Fruit fly (Drosophila melanogaster) whole organism, embryonic: ENCODE measurements around the gene Nep2.

Experiments
- ATbp ChIP-seq: fragments of 200-800 bp; sonication (Bioruptor generic); optimal IDR thresholded peaks from 2 replicates; lab custom pipeline; 2017; ENCODE audit warnings: missing biosample characterization, mild to moderate bottlenecking, missing genetic modification characterization, missing genetic modification reagents
- CG10147 ChIP-seq: fragments of 200-800 bp; sonication (Bioruptor generic); optimal IDR thresholded peaks from 2 replicates; lab custom pipeline; 2019; ENCODE audit warnings: missing biosample characterization, mild to moderate bottlenecking, missing genetic modification characterization, moderate library complexity
- CG10209 ChIP-seq: fragments of 200-800 bp; sonication (Bioruptor generic); optimal IDR thresholded peaks from 3 replicates; lab custom pipeline; 2017; ENCODE audit warnings: missing biosample characterization, mild to moderate bottlenecking, missing genetic modification characterization, missing genetic modification reagents
- CG10959 ChIP-seq: fragments of 200-800 bp; sonication (Bioruptor generic); IDR thresholded peaks from 2 replicates; pipeline ENCODE4 v1.3.6; 2022; ENCODE audit warnings: missing biosample characterization, missing genetic modification characterization
- CG12236 ChIP-seq: fragments of 200-800 bp; sonication (Bioruptor generic); optimal IDR thresholded peaks from 2 replicates; lab custom pipeline; 2016; ENCODE audit warnings: missing biosample characterization, missing genetic modification characterization
- CG13123 ChIP-seq: fragments of 200-800 bp; sonication (Bioruptor generic); optimal IDR thresholded peaks from 2 replicates; lab custom pipeline; 2016; ENCODE audit warnings: missing biosample characterization, missing genetic modification characterization
- CG13296 ChIP-seq: fragments of 200-800 bp; sonication (Bioruptor generic); optimal IDR thresholded peaks from 3 replicates; lab custom pipeline; 2018; ENCODE audit warnings: missing biosample characterization, mild to moderate bottlenecking, missing genetic modification characterization
- CG14441 ChIP-seq: fragments of 200-800 bp; sonication (Bioruptor generic); IDR thresholded peaks from 2 replicates; pipeline ENCODE4 v1.3.6; 2022; ENCODE audit warnings: missing biosample characterization, missing genetic modification characterization
- CG16815 ChIP-seq: fragments of 200-800 bp; sonication (Bioruptor generic); optimal IDR thresholded peaks from 3 replicates; lab custom pipeline; 2017; ENCODE audit warnings: missing biosample characterization, mild to moderate bottlenecking, missing genetic modification characterization
- CG17328 ChIP-seq: fragments of 200-800 bp; sonication (Bioruptor generic); IDR thresholded peaks from 2 replicates; pipeline ENCODE4 v1.3.6; 2022; ENCODE audit warnings: missing biosample characterization, missing genetic modification characterization
- CG18262 ChIP-seq: fragments of 200-800 bp; optimal IDR thresholded peaks from 3 replicates; lab custom pipeline; 2019; ENCODE audit warnings: missing biosample characterization, mild to moderate bottlenecking, missing genetic modification characterization, moderate library complexity
- CG2120 ChIP-seq: fragments of 200-800 bp; sonication (Bioruptor generic); optimal IDR thresholded peaks from 3 replicates; lab custom pipeline; 2016; ENCODE audit warnings: missing biosample characterization, missing genetic modification characterization
- CG42726 ChIP-seq: fragments of 200-800 bp; sonication (Bioruptor generic); IDR thresholded peaks from 2 replicates; pipeline ENCODE4 v1.3.6; 2022; ENCODE audit warnings: missing biosample characterization, missing genetic modification characterization; ENCODE audit not compliant: partially characterized antibody
- CG4360 ChIP-seq: fragments of 200-800 bp; sonication (Bioruptor generic); IDR thresholded peaks from 2 replicates; pipeline ENCODE4 v1.3.6; 2022; ENCODE audit warnings: missing biosample characterization, missing genetic modification characterization
- CG43689 ChIP-seq: fragments of 200-800 bp; sonication (Bioruptor generic); IDR thresholded peaks from 2 replicates; pipeline ENCODE4 v1.3.6; 2022; ENCODE audit warnings: missing biosample characterization, missing genetic modification characterization
- CG7556 ChIP-seq: fragments of 200-800 bp; sonication (Bioruptor generic); optimal IDR thresholded peaks from 2 replicates; lab custom pipeline; 2017; ENCODE audit warnings: missing biosample characterization, mild to moderate bottlenecking, missing genetic modification characterization
- Chrac-16 ChIP-seq: fragments of 200-800 bp; sonication (Bioruptor generic); optimal IDR thresholded peaks from 3 replicates; lab custom pipeline; 2016; ENCODE audit warnings: missing biosample characterization, missing genetic modification characterization
- Dbx ChIP-seq: fragments of 200-800 bp; sonication (Bioruptor generic); IDR thresholded peaks from 3 replicates; pipeline ENCODE4 v1.3.6; 2022; ENCODE audit warnings: missing biosample characterization, missing genetic modification characterization
- Doc2 ChIP-seq: fragments of 200-800 bp; sonication (Bioruptor generic); IDR thresholded peaks from 2 replicates; pipeline ENCODE4 v1.3.6; 2022; ENCODE audit warnings: missing biosample characterization, missing genetic modification characterization
- Dp ChIP-seq: fragments of 200-800 bp; sonication (Bioruptor generic); optimal IDR thresholded peaks from 2 replicates; lab custom pipeline; 2018; ENCODE audit warnings: missing biosample characterization, mild to moderate bottlenecking, missing genetic modification characterization, moderate library complexity
- Hey ChIP-seq: fragments of 200-800 bp; sonication (Bioruptor generic); optimal IDR thresholded peaks from 3 replicates; lab custom pipeline; 2018; ENCODE audit warnings: missing biosample characterization, mild to moderate bottlenecking, missing genetic modification characterization
- HmgD ChIP-seq: fragments of 200-800 bp; sonication (Bioruptor generic); optimal IDR thresholded peaks from 3 replicates; lab custom pipeline; 2016; ENCODE audit warnings: missing biosample characterization, missing genetic modification characterization
- NC2β ChIP-seq: fragments of 200-800 bp; sonication (Bioruptor generic); optimal IDR thresholded peaks from 2 replicates; lab custom pipeline; 2016; ENCODE audit warnings: missing biosample characterization, missing genetic modification characterization
- Spps ChIP-seq: fragments of 200-800 bp; sonication (Bioruptor generic); optimal IDR thresholded peaks from 2 replicates; lab custom pipeline; 2018; ENCODE audit warnings: missing biosample characterization, mild to moderate bottlenecking, missing genetic modification characterization
- Xrp1 ChIP-seq: fragments of 200-800 bp; sonication (Bioruptor generic); IDR thresholded peaks from 2 replicates; pipeline ENCODE4 v1.3.6; 2022; ENCODE audit warnings: missing biosample characterization, missing genetic modification characterization
- abd-A ChIP-seq: fragments of 200-800 bp; sonication (Bioruptor generic); optimal IDR thresholded peaks from 3 replicates; lab custom pipeline; 2019; ENCODE audit warnings: missing biosample characterization, mild to moderate bottlenecking, missing genetic modification characterization, moderate library complexity
- cg ChIP-seq: fragments of 200-800 bp; sonication (Bioruptor generic); optimal IDR thresholded peaks from 3 replicates; lab custom pipeline; 2019; ENCODE audit warnings: missing biosample characterization, mild to moderate bottlenecking, missing genetic modification characterization, moderate library complexity
- chif ChIP-seq, 2 experiments: fragments of 200-800 bp; sonication (Bioruptor generic); optimal IDR thresholded peaks; 3 replicates each; lab custom pipeline; 2016; ENCODE audit warnings: missing biosample characterization in 2 of 2, missing genetic modification characterization in 2 of 2
- corto ChIP-seq: fragments of 200-800 bp; sonication (Bioruptor generic); optimal IDR thresholded peaks from 2 replicates; lab custom pipeline; 2016; ENCODE audit warnings: missing biosample characterization, mild to moderate bottlenecking, missing genetic modification characterization, moderate library complexity
- dmrt99B ChIP-seq: fragments of 200-800 bp; sonication (Bioruptor generic); optimal IDR thresholded peaks from 2 replicates; lab custom pipeline; 2018; ENCODE audit warnings: missing biosample characterization, mild to moderate bottlenecking, missing genetic modification characterization, moderate library complexity
- gcm2 ChIP-seq: fragments of 200-800 bp; sonication (Bioruptor generic); optimal IDR thresholded peaks from 2 replicates; lab custom pipeline; 2016; ENCODE audit warnings: missing biosample characterization, missing genetic modification characterization
- gem ChIP-seq: fragments of 200-800 bp; sonication (Bioruptor generic); optimal IDR thresholded peaks from 2 replicates; lab custom pipeline; 2019; ENCODE audit warnings: missing biosample characterization, mild to moderate bottlenecking, missing genetic modification characterization, moderate library complexity
- ind ChIP-seq: fragments of 200-800 bp; sonication (Bioruptor generic); optimal IDR thresholded peaks from 3 replicates; lab custom pipeline; 2016; ENCODE audit warnings: missing biosample characterization, missing genetic modification characterization
- klu ChIP-seq: fragments of 200-800 bp; sonication (Bioruptor generic); IDR thresholded peaks from 2 replicates; pipeline ENCODE4 v1.3.6; 2022; ENCODE audit warnings: missing biosample characterization, missing genetic modification characterization
- lmd ChIP-seq: fragments of 200-800 bp; sonication (Bioruptor generic); IDR thresholded peaks from 2 replicates; pipeline ENCODE4 v1.3.6; 2022; ENCODE audit warnings: missing biosample characterization, missing genetic modification characterization
- mam ChIP-seq: fragments of 200-800 bp; sonication (Bioruptor generic); optimal IDR thresholded peaks from 3 replicates; lab custom pipeline; 2016; ENCODE audit warnings: missing biosample characterization, missing genetic modification characterization
- peb ChIP-seq: fragments of 200-800 bp; sonication (Bioruptor generic); IDR thresholded peaks from 2 replicates; pipeline ENCODE4 v1.3.6; 2022; ENCODE audit warnings: missing biosample characterization, missing genetic modification characterization
- pnt ChIP-seq: fragments of 200-800 bp; sonication (Bioruptor generic); optimal IDR thresholded peaks from 3 replicates; lab custom pipeline; 2016; ENCODE audit warnings: missing biosample characterization, missing genetic modification characterization
- row ChIP-seq: fragments of 200-800 bp; sonication (Bioruptor generic); IDR thresholded peaks from 3 replicates; pipeline ENCODE4 v1.3.6; 2022; ENCODE audit warnings: missing biosample characterization, missing genetic modification characterization
- sc ChIP-seq, 3 experiments: fragments of >200 bp in 2 of 3; fragments of 200-800 bp in 1 of 3; sonication (Bioruptor generic) in 1 of 3; optimal IDR thresholded peaks; 2 replicates in 2 of 3; 3 replicates in 1 of 3; lab custom pipeline; 2017; ENCODE audit warnings: mild to moderate bottlenecking in 1 of 3, missing biosample characterization in 1 of 3, missing genetic modification characterization in 1 of 3, missing genetic modification reagents in 1 of 3
- seq ChIP-seq: fragments of 200-800 bp; sonication (Bioruptor generic); IDR thresholded peaks from 2 replicates; pipeline ENCODE4 v1.3.6; 2022; ENCODE audit warnings: missing biosample characterization, missing genetic modification characterization
- sna ChIP-seq: fragments of 200-800 bp; sonication (Bioruptor generic); IDR thresholded peaks from 2 replicates; pipeline ENCODE4 v1.3.6; 2022; ENCODE audit warnings: missing biosample characterization, missing genetic modification characterization; ENCODE audit not compliant: partially characterized antibody
- sqz ChIP-seq: fragments of 200-800 bp; sonication (Bioruptor generic); optimal IDR thresholded peaks from 3 replicates; lab custom pipeline; 2018; ENCODE audit warnings: missing biosample characterization, mild to moderate bottlenecking, missing genetic modification characterization
- tin ChIP-seq: fragments of 200-800 bp; sonication (Bioruptor generic); optimal IDR thresholded peaks from 3 replicates; lab custom pipeline; 2016; ENCODE audit warnings: missing biosample characterization, missing genetic modification characterization
- tna ChIP-seq: fragments of 200-800 bp; sonication (Bioruptor generic); IDR thresholded peaks from 2 replicates; pipeline ENCODE4 v1.3.6; 2022; ENCODE audit warnings: missing biosample characterization, missing genetic modification characterization; ENCODE audit not compliant: partially characterized antibody
- trh ChIP-seq: fragments of 200-800 bp; sonication (Bioruptor generic); optimal IDR thresholded peaks from 2 replicates; lab custom pipeline; 2016; ENCODE audit warnings: missing biosample characterization, missing genetic modification characterization
- wor ChIP-seq: fragments of 200-800 bp; sonication (Bioruptor generic); IDR thresholded peaks from 2 replicates; pipeline ENCODE4 v1.3.6; 2022; ENCODE audit warnings: missing biosample characterization, missing genetic modification characterization
- zf30C ChIP-seq: fragments of 200-800 bp; sonication (Bioruptor generic); optimal IDR thresholded peaks from 3 replicates; lab custom pipeline; 2018; ENCODE audit warnings: missing biosample characterization, mild to moderate bottlenecking, missing genetic modification characterization
- zfh1 ChIP-seq: fragments of 200-800 bp; sonication (Bioruptor generic); IDR thresholded peaks from 3 replicates; pipeline ENCODE4 v1.3.6; 2022; ENCODE audit warnings: missing biosample characterization, missing genetic modification characterization

Gene Nep2

DNA sequence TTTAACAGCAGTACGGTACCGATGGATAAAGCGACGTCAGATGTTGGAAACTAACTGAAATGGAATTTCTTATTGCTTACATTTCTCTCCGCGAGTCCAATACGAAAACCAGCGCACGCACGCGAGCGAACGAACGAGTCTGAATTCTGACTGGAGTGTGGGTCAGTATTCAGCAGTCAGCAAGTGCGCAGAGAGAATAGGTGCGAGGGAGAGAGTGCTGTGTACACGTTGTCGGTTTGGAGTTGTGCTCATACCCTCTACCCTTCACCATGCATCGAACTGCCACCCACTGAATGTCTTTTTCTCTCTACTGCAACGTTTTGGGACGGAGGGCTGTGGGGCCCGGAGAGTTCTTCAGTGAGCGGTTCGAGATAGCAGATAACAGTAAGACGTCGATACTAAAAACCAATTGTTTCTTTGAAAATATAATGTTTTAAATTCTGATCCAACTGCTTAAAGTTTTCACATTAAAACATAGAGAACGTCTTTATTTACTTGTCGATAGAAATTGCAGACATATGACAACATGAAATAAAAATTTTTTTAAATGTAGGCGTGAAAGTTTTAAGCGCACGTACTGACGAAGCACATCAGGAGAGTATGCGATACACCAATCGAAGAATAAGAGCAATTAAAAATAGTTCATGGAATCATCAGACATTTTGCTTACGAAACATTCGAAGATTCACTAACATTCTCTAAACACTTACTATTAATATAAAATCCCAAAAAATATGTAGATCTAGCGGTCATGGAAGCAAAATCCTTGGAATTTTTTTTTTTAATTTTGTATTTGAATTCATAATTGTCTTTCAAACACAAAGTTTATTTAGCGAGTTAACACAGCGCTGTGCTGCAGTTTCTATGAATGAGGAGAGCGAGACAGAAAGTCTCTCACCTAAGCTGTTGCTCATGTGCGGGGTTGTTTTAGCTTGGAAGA lies 8.1 kb upstream of the Nep2 start (continued):
- TF ChIP-seq Dbx (GFP tag; lab: Robert Waterston, UW) = no peak
- peak; percentile 79 for TF ChIP-seq mam (GFP tag; lab: Kevin White, UChicago)
- no peak for TF ChIP-seq sna (GFP tag; lab: Robert Waterston, UW)
- no peak for TF ChIP-seq sc (optimal IDR thresholded peaks at IDR 0.05; lab: Kevin White, UChicago)
- TF ChIP-seq sc (GFP tag; optimal IDR thresholded peaks at IDR 0.05; lab: Kevin White, UChicago) = peak; percentile 79
- TF ChIP-seq zf30C = no peak
- no peak for TF ChIP-seq Doc2 (GFP tag; lab: Robert Waterston, UW)
- no peak for TF ChIP-seq CG14441 (GFP tag; lab: Robert Waterston, UW)
- peak; percentile 56 for TF ChIP-seq sqz (GFP tag; lab: Kevin White, UChicago)
- no peak for TF ChIP-seq corto (GFP tag; lab: Kevin White, UChicago)
- no peak for TF ChIP-seq Hey (tag; lab: Kevin White, UChicago)
- peak; percentile 73 for TF ChIP-seq CG13123 (GFP tag; lab: Kevin White, UChicago)
- TF ChIP-seq ATbp = peak; percentile 80
- TF ChIP-seq pnt (GFP tag; lab: Kevin White, UChicago) = peak; percentile 86
- TF ChIP-seq chif (GFP tag; optimal IDR thresholded peaks at IDR 0.05; lab: Kevin White, UChicago) = peak; percentile 88 to 92
- no peak for TF ChIP-seq CG42726 (GFP tag; lab: Robert Waterston, UW)
- TF ChIP-seq wor (GFP tag; lab: Robert Waterston, UW) = no peak
- TF ChIP-seq gem (tag; lab: Kevin White, UChicago) = peak; percentile 91
- peak; percentile 86 for TF ChIP-seq ind
- peak; percentile 75 for TF ChIP-seq CG13296 (GFP tag; lab: Kevin White, UChicago)
- TF ChIP-seq CG10209 (GFP tag; lab: Kevin White, UChicago) = peak; percentile 88
- peak; percentile 90 for TF ChIP-seq CG16815
- no peak for TF ChIP-seq Xrp1
- TF ChIP-seq zfh1 (GFP tag; lab: Robert Waterston, UW) = no peak
- peak; percentile 92 for TF ChIP-seq CG18262 (tag; lab: Kevin White, UChicago)
- TF ChIP-seq cg (GFP tag; lab: Kevin White, UChicago) = peak; percentile 5
- TF ChIP-seq row (GFP tag; lab: Robert Waterston, UW) = no peak
- peak; percentile 88 for TF ChIP-seq CG2120 (GFP tag; lab: Kevin White, UChicago)
- TF ChIP-seq CG4360 (GFP tag; lab: Robert Waterston, UW) = no peak
- TF ChIP-seq klu = no peak
- TF ChIP-seq seq (GFP tag; lab: Robert Waterston, UW) = no peak
- peak; percentile 74 for TF ChIP-seq NC2β (GFP tag; lab: Kevin White, UChicago)
- TF ChIP-seq trh (GFP tag; lab: Kevin White, UChicago) = peak; percentile 44
- TF ChIP-seq peb (GFP tag; lab: Robert Waterston, UW) = no peak
- peak; percentile 63 for TF ChIP-seq abd-A (tag; lab: Kevin White, UChicago)
- TF ChIP-seq CG12236 (GFP tag; lab: Kevin White, UChicago) = peak; percentile 66
- TF ChIP-seq Spps (tag; lab: Kevin White, UChicago) = peak; percentile 60
- no peak for TF ChIP-seq tna (GFP tag; lab: Robert Waterston, UW)
- peak; percentile 88 for TF ChIP-seq Chrac-16 (GFP tag; lab: Kevin White, UChicago)
- TF ChIP-seq CG17328 = no peak
- TF ChIP-seq Dp (GFP tag; lab: Kevin White, UChicago) = peak; percentile 22
- peak; percentile 96 for TF ChIP-seq CG7556
- TF ChIP-seq dmrt99B (tag; lab: Kevin White, UChicago) = peak; percentile 88
- no peak for TF ChIP-seq lmd (GFP tag; lab: Robert Waterston, UW)
- peak; percentile 82 for TF ChIP-seq CG10147 (GFP tag; lab: Kevin White, UChicago)
- TF ChIP-seq gcm2 (GFP tag; lab: Kevin White, UChicago) = no peak
- peak; percentile 79 for TF ChIP-seq tin
- no peak for TF ChIP-seq CG43689 (GFP tag; lab: Robert Waterston, UW)
- TF ChIP-seq CG10959 (GFP tag; lab: Robert Waterston, UW) = no peak
- TF ChIP-seq HmgD (GFP tag; lab: Kevin White, UChicago) = peak; percentile 49
